Fruit fly (Drosophila melanogaster) whole organism, embryonic: ENCODE data around the gene Dic61B.

Source experiments
- Aef1 ChIP-seq: fragments of 200-800 bp; sonication (Bioruptor generic); IDR thresholded peaks from 3 replicates; pipeline ENCODE4 v1.3.6; 2022; ENCODE audit warnings: missing biosample characterization, missing genetic modification characterization
- Bdp1 ChIP-seq: fragments of 200-800 bp; sonication (Bioruptor generic); optimal IDR thresholded peaks from 3 replicates; lab custom pipeline; 2016; ENCODE audit warnings: missing biosample characterization, missing genetic modification characterization
- Blimp-1 ChIP-seq: fragments of 200-800 bp; sonication (Bioruptor generic); optimal IDR thresholded peaks from 3 replicates; lab custom pipeline; 2018; ENCODE audit warnings: missing biosample characterization, missing genetic modification characterization, mild to moderate bottlenecking, moderate library complexity, missing genetic modification reagents
- CG10321 ChIP-seq: fragments of 200-800 bp; sonication (Bioruptor generic); IDR thresholded peaks from 2 replicates; pipeline ENCODE4 v1.3.6; 2022; ENCODE audit warnings: missing biosample characterization, missing genetic modification characterization
- CG11696 ChIP-seq: fragments of 200-800 bp; sonication (Bioruptor generic); IDR thresholded peaks from 2 replicates; pipeline ENCODE4 v1.3.6; 2022; ENCODE audit warnings: missing biosample characterization, missing genetic modification characterization
- CG14860 ChIP-seq: fragments of 200-800 bp; sonication (Bioruptor generic); IDR thresholded peaks from 3 replicates; pipeline ENCODE4 v1.3.6; 2022; ENCODE audit warnings: missing biosample characterization, missing genetic modification characterization; ENCODE audit not compliant: partially characterized antibody
- CG1603 ChIP-seq: fragments of 200-800 bp; sonication (Bioruptor generic); optimal IDR thresholded peaks from 2 replicates; lab custom pipeline; 2019; ENCODE audit warnings: missing biosample characterization, mild to moderate bottlenecking, missing genetic modification characterization, moderate library complexity
- CG17186 ChIP-seq: fragments of 200-800 bp; sonication (Bioruptor generic); optimal IDR thresholded peaks from 3 replicates; lab custom pipeline; 2017; ENCODE audit warnings: missing biosample characterization, missing genetic modification reagents, missing genetic modification characterization
- CG18476 ChIP-seq: fragments of 200-800 bp; sonication (Bioruptor generic); optimal IDR thresholded peaks from 2 replicates; lab custom pipeline; 2016; ENCODE audit warnings: missing biosample characterization, mild to moderate bottlenecking, missing genetic modification characterization
- CG2129 ChIP-seq: fragments of 200-800 bp; sonication (Bioruptor generic); IDR thresholded peaks from 2 replicates; pipeline ENCODE4 v1.3.6; 2022; ENCODE audit warnings: missing biosample characterization, missing genetic modification characterization; ENCODE audit not compliant: partially characterized antibody
- CG33213 ChIP-seq: fragments of 200-800 bp; sonication (Bioruptor generic); optimal IDR thresholded peaks from 3 replicates; lab custom pipeline; 2016; ENCODE audit warnings: missing biosample characterization, missing genetic modification characterization
- CG4360 ChIP-seq: fragments of 200-800 bp; sonication (Bioruptor generic); IDR thresholded peaks from 2 replicates; pipeline ENCODE4 v1.3.6; 2022; ENCODE audit warnings: missing biosample characterization, missing genetic modification characterization
- CG4424 ChIP-seq: fragments of 200-800 bp; sonication (Bioruptor generic); optimal IDR thresholded peaks from 3 replicates; lab custom pipeline; 2016; ENCODE audit warnings: missing biosample characterization, missing genetic modification characterization
- CG7372 ChIP-seq: fragments of 200-800 bp; sonication (Bioruptor generic); IDR thresholded peaks from 2 replicates; pipeline ENCODE4 v1.3.6; 2022; ENCODE audit warnings: missing biosample characterization, missing genetic modification characterization
- CG7987 ChIP-seq: fragments of 200-800 bp; sonication (Bioruptor generic); optimal IDR thresholded peaks from 2 replicates; lab custom pipeline; 2018; ENCODE audit warnings: missing biosample characterization, mild to moderate bottlenecking, missing genetic modification characterization, moderate library complexity
- CG9215 ChIP-seq: fragments of 200-800 bp; sonication (Bioruptor generic); IDR thresholded peaks from 2 replicates; pipeline ENCODE4 v1.3.6; 2022; ENCODE audit warnings: missing biosample characterization, missing genetic modification characterization
- CrebB ChIP-seq: fragments of 200-800 bp; sonication (Bioruptor generic); optimal IDR thresholded peaks from 3 replicates; lab custom pipeline; 2018; ENCODE audit warnings: missing biosample characterization, mild to moderate bottlenecking, missing genetic modification characterization
- Doc3 ChIP-seq: fragments of 200-800 bp; sonication (Bioruptor generic); IDR thresholded peaks from 3 replicates; pipeline ENCODE4 v1.3.6; 2022; ENCODE audit warnings: missing biosample characterization, missing genetic modification characterization; ENCODE audit not compliant: partially characterized antibody
- HHEX ChIP-seq: fragments of 200-800 bp; sonication (Bioruptor generic); optimal IDR thresholded peaks from 3 replicates; lab custom pipeline; 2017; ENCODE audit warnings: missing biosample characterization, mild to moderate bottlenecking, missing genetic modification characterization, missing genetic modification reagents
- Hey ChIP-seq: fragments of 200-800 bp; sonication (Bioruptor generic); optimal IDR thresholded peaks from 3 replicates; lab custom pipeline; 2018; ENCODE audit warnings: missing biosample characterization, mild to moderate bottlenecking, missing genetic modification characterization
- Hr3 ChIP-seq: fragments of 200-800 bp; sonication (Bioruptor generic); optimal IDR thresholded peaks from 3 replicates; lab custom pipeline; 2016; ENCODE audit warnings: missing biosample characterization, missing genetic modification characterization
- Hr39 ChIP-seq: fragments of >200 bp; optimal IDR thresholded peaks from 2 replicates; lab custom pipeline; 2017
- Lhr ChIP-seq: fragments of 200-800 bp; sonication (Bioruptor generic); optimal IDR thresholded peaks from 3 replicates; lab custom pipeline; 2017; ENCODE audit warnings: mild to moderate bottlenecking, missing biosample characterization, missing genetic modification reagents, missing genetic modification characterization
- Lim3 ChIP-seq: fragments of 200-800 bp; sonication (Bioruptor generic); IDR thresholded peaks from 2 replicates; pipeline ENCODE4 v1.3.6; 2022; ENCODE audit warnings: missing biosample characterization, missing genetic modification characterization
- MESR4 ChIP-seq: fragments of 200-800 bp; sonication (Bioruptor generic); optimal IDR thresholded peaks from 2 replicates; lab custom pipeline; 2018; ENCODE audit warnings: missing biosample characterization, mild to moderate bottlenecking, missing genetic modification characterization, moderate library complexity
- Max ChIP-seq: fragments of 200-800 bp; sonication (Bioruptor generic); optimal IDR thresholded peaks from 2 replicates; lab custom pipeline; 2016; ENCODE audit warnings: missing biosample characterization, mild to moderate bottlenecking, missing genetic modification characterization
- Rfx ChIP-seq: fragments of 200-800 bp; sonication (Bioruptor generic); IDR thresholded peaks from 2 replicates; pipeline ENCODE4 v1.3.6; 2022; ENCODE audit warnings: missing biosample characterization, missing genetic modification characterization
- Rx ChIP-seq: fragments of 200-800 bp; sonication (Bioruptor generic); IDR thresholded peaks from 2 replicates; pipeline ENCODE4 v1.3.6; 2022; ENCODE audit warnings: missing biosample characterization, missing genetic modification characterization
- Sox102F ChIP-seq: fragments of 200-800 bp; sonication (Bioruptor generic); optimal IDR thresholded peaks from 2 replicates; lab custom pipeline; 2018; ENCODE audit warnings: missing biosample characterization, mild to moderate bottlenecking, missing genetic modification characterization, moderate library complexity
- Trl ChIP-seq, 3 experiments: fragments of >200 bp in 2 of 3; fragments of 200-800 bp in 1 of 3; sonication (Bioruptor generic) in 1 of 3; optimal IDR thresholded peaks; 2 replicates in 1 of 3; 3 replicates in 2 of 3; lab custom pipeline; 2016 to 2017; ENCODE audit warnings: missing biosample characterization in 1 of 3, missing genetic modification characterization in 1 of 3
- Usf ChIP-seq: fragments of 200-800 bp; sonication (Bioruptor generic); optimal IDR thresholded peaks from 2 replicates; lab custom pipeline; 2017; ENCODE audit warnings: missing genotype, missing biosample characterization, missing genetic modification characterization
- Xrp1 ChIP-seq: fragments of 200-800 bp; sonication (Bioruptor generic); IDR thresholded peaks from 2 replicates; pipeline ENCODE4 v1.3.6; 2022; ENCODE audit warnings: missing biosample characterization, missing genetic modification characterization
- bbx ChIP-seq: fragments of 200-800 bp; sonication (Bioruptor generic); IDR thresholded peaks from 2 replicates; pipeline ENCODE4 v1.3.6; 2022; ENCODE audit warnings: missing biosample characterization, missing genetic modification characterization; ENCODE audit not compliant: partially characterized antibody
- bowl ChIP-seq: fragments of 200-800 bp; sonication (Bioruptor generic); IDR thresholded peaks from 2 replicates; pipeline ENCODE4 v1.3.6; 2022; ENCODE audit warnings: missing biosample characterization, missing genetic modification characterization
- crc ChIP-seq: fragments of 200-800 bp; sonication (Bioruptor generic); optimal IDR thresholded peaks from 2 replicates; lab custom pipeline; 2016; ENCODE audit warnings: missing biosample characterization, missing genetic modification characterization
- dimm ChIP-seq: fragments of 200-800 bp; sonication (Bioruptor generic); IDR thresholded peaks from 2 replicates; pipeline ENCODE4 v1.3.6; 2022; ENCODE audit warnings: missing biosample characterization, missing genetic modification characterization
- eve ChIP-seq, 2 experiments: fragments of >200 bp; optimal IDR thresholded peaks; 2 replicates each; lab custom pipeline; 2017; ENCODE audit warnings: missing biosample characterization in 2 of 2, missing genetic modification characterization in 2 of 2
- gce ChIP-seq: fragments of 200-800 bp; sonication (Bioruptor generic); IDR thresholded peaks from 3 replicates; pipeline ENCODE4 v1.3.6; 2022; ENCODE audit warnings: missing biosample characterization, missing genetic modification characterization
- gcm ChIP-seq: fragments of 200-800 bp; sonication (Bioruptor generic); optimal IDR thresholded peaks from 2 replicates; lab custom pipeline; 2019; ENCODE audit warnings: missing biosample characterization, mild to moderate bottlenecking, missing genetic modification characterization, moderate library complexity
- gt ChIP-seq: fragments of 200-800 bp; sonication (Bioruptor generic); IDR thresholded peaks from 2 replicates; pipeline ENCODE4 v1.3.6; 2022; ENCODE audit warnings: missing biosample characterization, missing genetic modification characterization
- pb ChIP-seq: fragments of 200-800 bp; sonication (Bioruptor generic); optimal IDR thresholded peaks from 3 replicates; lab custom pipeline; 2016; ENCODE audit warnings: missing biosample characterization, missing genetic modification characterization
- pros ChIP-seq: fragments of 200-800 bp; sonication (Bioruptor generic); optimal IDR thresholded peaks from 3 replicates; lab custom pipeline; 2019; ENCODE audit warnings: missing biosample characterization, mild to moderate bottlenecking, missing genetic modification characterization, moderate library complexity
- pzg ChIP-seq: fragments of 200-800 bp; sonication (Bioruptor generic); optimal IDR thresholded peaks from 3 replicates; lab custom pipeline; 2018; ENCODE audit warnings: missing biosample characterization, mild to moderate bottlenecking, missing genetic modification characterization, moderate library complexity
- ranshi ChIP-seq: fragments of 200-800 bp; sonication (Bioruptor generic); IDR thresholded peaks from 2 replicates; pipeline ENCODE4 v1.3.6; 2022; ENCODE audit warnings: missing biosample characterization, missing genetic modification characterization
- sd ChIP-seq: fragments of 200-800 bp; sonication (Bioruptor generic); optimal IDR thresholded peaks from 3 replicates; lab custom pipeline; 2018; ENCODE audit warnings: missing biosample characterization, mild to moderate bottlenecking, missing genetic modification characterization, moderate library complexity
- stc ChIP-seq: fragments of 200-800 bp; sonication (Bioruptor generic); IDR thresholded peaks from 2 replicates; pipeline ENCODE4 v1.3.6; 2022; ENCODE audit warnings: missing biosample characterization, missing genetic modification characterization
- stwl ChIP-seq: fragments of 200-800 bp; sonication (Bioruptor generic); optimal IDR thresholded peaks from 3 replicates; lab custom pipeline; 2018; ENCODE audit warnings: missing biosample characterization, mild to moderate bottlenecking, missing genetic modification characterization, moderate library complexity
- ttk ChIP-seq: fragments of 200-800 bp; sonication (Bioruptor generic); IDR thresholded peaks from 2 replicates; pipeline ENCODE4 v2.1.2; 2022; ENCODE audit warnings: missing biosample characterization, missing genetic modification characterization
- vvl ChIP-seq: fragments of 200-800 bp; sonication (Bioruptor generic); IDR thresholded peaks from 2 replicates; pipeline ENCODE4 v1.3.6; 2022; ENCODE audit warnings: missing biosample characterization, missing genetic modification characterization

The Dic61B gene

dm6 chr3L:160446-161094 lies 8.2 kb upstream of the Dic61B start (continued):
- TF ChIP-seq ranshi (GFP tag; lab: Robert Waterston, UW) = no peak
- TF ChIP-seq Trl (optimal IDR thresholded peaks at IDR 0.05; lab: Kevin White, UChicago) = no peak
- TF ChIP-seq Trl (GFP tag; optimal IDR thresholded peaks at IDR 0.05; lab: Kevin White, UChicago) = no peak
- TF ChIP-seq gt = no peak
- no peak for TF ChIP-seq ttk
- TF ChIP-seq Lim3 = no peak
- no peak for TF ChIP-seq pb (GFP tag; lab: Kevin White, UChicago)
- TF ChIP-seq HHEX (GFP tag; lab: Kevin White, UChicago) = no peak
- peak in 1 of 2 experiments; percentile 79 for TF ChIP-seq eve (GFP tag; optimal IDR thresholded peaks at IDR 0.05; lab: Kevin White, UChicago)
- peak; percentile 14 for TF ChIP-seq CG7987 (GFP tag; lab: Kevin White, UChicago)
- no peak for TF ChIP-seq MESR4
- no peak for TF ChIP-seq Hey (tag; lab: Kevin White, UChicago)
- TF ChIP-seq gce (GFP tag; lab: Robert Waterston, UW) = no peak
- no peak for TF ChIP-seq CG2129 (GFP tag; lab: Robert Waterston, UW)
- TF ChIP-seq Bdp1 (GFP tag; lab: Kevin White, UChicago) = no peak
- TF ChIP-seq CG4424 (GFP tag; lab: Kevin White, UChicago) = no peak
- no peak for TF ChIP-seq CG17186 (GFP tag; lab: Kevin White, UChicago)
- no peak for TF ChIP-seq Aef1
- TF ChIP-seq CG10321 (GFP tag; lab: Robert Waterston, UW) = no peak
- TF ChIP-seq dimm (GFP tag; lab: Robert Waterston, UW) = no peak
- no peak for TF ChIP-seq Hr39 (lab: Kevin White, UChicago)
- no peak for TF ChIP-seq pzg (GFP tag; lab: Kevin White, UChicago)
- TF ChIP-seq stc (GFP tag; lab: Robert Waterston, UW) = no peak
- TF ChIP-seq crc (GFP tag; lab: Kevin White, UChicago) = no peak
- TF ChIP-seq Rx (GFP tag; lab: Robert Waterston, UW) = no peak
- no peak for TF ChIP-seq Max (GFP tag; lab: Kevin White, UChicago)
- TF ChIP-seq CG11696 (GFP tag; lab: Robert Waterston, UW) = no peak
- no peak for TF ChIP-seq CG18476 (GFP tag; lab: Kevin White, UChicago)
- TF ChIP-seq Xrp1 (GFP tag; lab: Robert Waterston, UW) = no peak
- TF ChIP-seq bbx (GFP tag; lab: Robert Waterston, UW) = peak; percentile 59; the same call in 1 of the 2 replicates

- no peak for TF ChIP-seq pb (GFP tag; lab: Kevin White, UChicago)
- no peak for TF ChIP-seq CG7372 (GFP tag; lab: Robert Waterston, UW)
- no peak for TF ChIP-seq CG9215 (GFP tag; lab: Robert Waterston, UW)
- TF ChIP-seq CG14860 = no peak
- TF ChIP-seq Usf (GFP tag; lab: Kevin White, UChicago) = no peak
- no peak for TF ChIP-seq Sox102F (GFP tag; lab: Kevin White, UChicago)
- no peak for TF ChIP-seq Doc3 (GFP tag; lab: Robert Waterston, UW)
- no peak for TF ChIP-seq sd (tag; lab: Kevin White, UChicago)
- TF ChIP-seq Hr3 (GFP tag; lab: Kevin White, UChicago) = no peak
- no peak for TF ChIP-seq CG1603
- TF ChIP-seq Blimp-1 (GFP tag; lab: Kevin White, UChicago) = peak; percentile 51
- no peak for TF ChIP-seq CrebB
- peak; percentile 42 for TF ChIP-seq gcm
- peak; percentile 78 for TF ChIP-seq pros (GFP tag; lab: Kevin White, UChicago)
- no peak for TF ChIP-seq Lhr (GFP tag; lab: Kevin White, UChicago)
- TF ChIP-seq stwl (tag; lab: Kevin White, UChicago) = peak; percentile 14
- TF ChIP-seq CG4360 = peak; percentile 66
- no peak for TF ChIP-seq ranshi (GFP tag; lab: Robert Waterston, UW)
- no peak for TF ChIP-seq CG33213 (GFP tag; lab: Kevin White, UChicago)
- TF ChIP-seq Rfx = no peak
- TF ChIP-seq vvl (GFP tag; lab: Robert Waterston, UW) = no peak
- TF ChIP-seq bowl (GFP tag; lab: Robert Waterston, UW) = no peak
Measured at dm6 chr3L:159406-160084, 7.2 kb upstream of the Dic61B start.
